Worm (Caenorhabditis elegans) whole organism, L2 larva: ENCODE data around the gene srlf-30.

Experiments
- C34F6.9 ChIP-seq: fragments of 150-350 bp; optimal IDR thresholded peaks from 2 replicates; lab custom pipeline; 2014; ENCODE audit warnings: missing biosample characterization, missing genetic modification characterization
- F13H6.1 ChIP-seq: sonication (generic microtip); optimal IDR thresholded peaks from 2 replicates; lab custom pipeline; 2016; ENCODE audit warnings: missing genetic modification characterization, missing compliant biosample characterization
- R02D3.7 ChIP-seq: fragments of 150-350 bp; optimal IDR thresholded peaks from 2 replicates; lab custom pipeline; 2014; ENCODE audit warnings: missing biosample characterization, missing genetic modification characterization
- Y55F3AM.14 ChIP-seq: fragments of 200-800 bp; sonication (Bioruptor generic); optimal IDR thresholded peaks from 2 replicates; lab custom pipeline; 2018; ENCODE audit warnings: mild to moderate bottlenecking, missing genetic modification characterization, missing compliant biosample characterization
- ZK546.5 ChIP-seq: sonication (generic microtip); optimal IDR thresholded peaks from 2 replicates; lab custom pipeline; 2017; ENCODE audit warnings: missing biosample characterization, missing genetic modification characterization
- ceh-16 ChIP-seq: fragments of 150-350 bp; optimal IDR thresholded peaks from 2 replicates; lab custom pipeline; 2014; ENCODE audit warnings: missing biosample characterization, missing genetic modification characterization
- ceh-82 ChIP-seq: fragments of 150-350 bp; optimal IDR thresholded peaks from 2 replicates; lab custom pipeline; 2014; ENCODE audit warnings: missing biosample characterization, missing genetic modification characterization
- crh-2 ChIP-seq: sonication (generic microtip); optimal IDR thresholded peaks from 2 replicates; lab custom pipeline; 2017; ENCODE audit warnings: missing biosample characterization, missing genetic modification characterization
- dmd-4 ChIP-seq: sonication (generic microtip); optimal IDR thresholded peaks from 2 replicates; lab custom pipeline; 2017; ENCODE audit warnings: missing biosample characterization, missing genetic modification characterization
- egl-27 ChIP-seq: sonication (generic microtip); optimal IDR thresholded peaks from 3 replicates; lab custom pipeline; 2017; ENCODE audit warnings: missing biosample characterization, missing genetic modification reagents, missing genetic modification characterization
- elt-3 ChIP-seq: sonication (generic microtip); optimal IDR thresholded peaks from 2 replicates; lab custom pipeline; 2017; ENCODE audit warnings: missing biosample characterization, missing genetic modification characterization
- fos-1 ChIP-seq: fragments of 150-350 bp; optimal IDR thresholded peaks from 2 replicates; lab custom pipeline; 2014; ENCODE audit warnings: missing biosample characterization, missing genetic modification characterization
- gmeb-1 ChIP-seq: fragments of 150-350 bp; optimal IDR thresholded peaks from 2 replicates; lab custom pipeline; 2014; ENCODE audit warnings: missing biosample characterization, missing genetic modification characterization
- lin-11 ChIP-seq: fragments of 150-350 bp; sonication (generic microtip); optimal IDR thresholded peaks from 2 replicates; lab custom pipeline; 2014; ENCODE audit warnings: missing biosample characterization, missing genetic modification characterization, inconsistent platforms, mixed read lengths
- lin-13 ChIP-seq: fragments of 150-350 bp; optimal IDR thresholded peaks from 2 replicates; lab custom pipeline; 2014; ENCODE audit warnings: missing biosample characterization, missing genetic modification reagents, missing genetic modification characterization
- lin-39 ChIP-seq: fragments of 150-350 bp; optimal IDR thresholded peaks from 2 replicates; lab custom pipeline; 2014; ENCODE audit warnings: missing biosample characterization, missing genetic modification reagents, missing genetic modification characterization
- lsy-2 ChIP-seq, 2 experiments: fragments of 150-350 bp in 1 of 2; sonication (generic microtip) in 1 of 2; optimal IDR thresholded peaks; 2 replicates each; lab custom pipeline; 2014 to 2017; ENCODE audit warnings: missing biosample characterization in 2 of 2, missing genetic modification characterization in 2 of 2
- mbf-1 ChIP-seq: sonication (generic microtip); optimal IDR thresholded peaks from 2 replicates; lab custom pipeline; 2017; ENCODE audit warnings: missing biosample characterization, missing genetic modification characterization
- nhr-10 ChIP-seq: sonication (generic microtip); optimal IDR thresholded peaks from 2 replicates; lab custom pipeline; 2017; ENCODE audit warnings: missing biosample characterization, missing genetic modification characterization
- nhr-11 ChIP-seq: fragments of 150-350 bp; optimal IDR thresholded peaks from 2 replicates; lab custom pipeline; 2014; ENCODE audit warnings: missing biosample characterization, missing genetic modification characterization
- nhr-12 ChIP-seq: fragments of 150-350 bp; optimal IDR thresholded peaks from 2 replicates; lab custom pipeline; 2014; ENCODE audit warnings: missing biosample characterization, missing genetic modification characterization
- nhr-23 ChIP-seq: fragments of 150-350 bp; optimal IDR thresholded peaks from 2 replicates; lab custom pipeline; 2014; ENCODE audit warnings: missing biosample characterization, missing genetic modification reagents, missing genetic modification characterization
- nhr-25 ChIP-seq: fragments of 150-350 bp; sonication (generic microtip); optimal IDR thresholded peaks from 3 replicates; lab custom pipeline; 2014; ENCODE audit warnings: missing biosample characterization, missing genetic modification characterization
- sem-4 ChIP-seq: fragments of 150-350 bp; optimal IDR thresholded peaks from 2 replicates; lab custom pipeline; 2014; ENCODE audit warnings: missing biosample characterization, missing genetic modification reagents, missing genetic modification characterization
- sma-3 ChIP-seq: sonication (generic microtip); optimal IDR thresholded peaks from 2 replicates; lab custom pipeline; 2016; ENCODE audit warnings: missing genetic modification reagents, missing genetic modification characterization, missing compliant biosample characterization
- sma-9 ChIP-seq, 2 experiments: fragments of 150-350 bp in 1 of 2; sonication (generic microtip) in 1 of 2; optimal IDR thresholded peaks; 2 replicates each; lab custom pipeline; 2014 to 2016; ENCODE audit warnings: missing genetic modification characterization in 2 of 2, mild to moderate bottlenecking in 1 of 2, missing biosample characterization in 1 of 2, missing compliant biosample characterization in 1 of 2, missing genetic modification reagents in 1 of 2, moderate library complexity in 1 of 2
- snpc-4 ChIP-seq: fragments of 150-350 bp; optimal IDR thresholded peaks from 2 replicates; lab custom pipeline; 2014; ENCODE audit warnings: missing biosample characterization, missing genetic modification characterization
- unc-39 ChIP-seq: fragments of 150-350 bp; optimal IDR thresholded peaks from 2 replicates; lab custom pipeline; 2014; ENCODE audit warnings: missing biosample characterization, missing genetic modification characterization
- unc-55 ChIP-seq: fragments of 150-350 bp; sonication (generic microtip); optimal IDR thresholded peaks from 3 replicates; lab custom pipeline; 2014; ENCODE audit warnings: missing biosample characterization, missing genetic modification reagents, missing genetic modification characterization
- unc-62 ChIP-seq: fragments of 150-350 bp; optimal IDR thresholded peaks from 2 replicates; lab custom pipeline; 2014; ENCODE audit warnings: missing biosample characterization, missing genetic modification reagents, missing genetic modification characterization
- zag-1 ChIP-seq: fragments of 150-350 bp; optimal IDR thresholded peaks from 2 replicates; lab custom pipeline; 2014; ENCODE audit warnings: missing biosample characterization, missing genetic modification characterization
- ztf-11 ChIP-seq: sonication (generic microtip); optimal IDR thresholded peaks from 2 replicates; lab custom pipeline; 2017; ENCODE audit warnings: missing biosample characterization, missing genetic modification characterization

The srlf-30 gene

ce11 chrIV:10861102-10861501 is 39.1 kb upstream of the srlf-30 start, which contains the start of gene rbm-22:
Gene rbm-22, plus strand, starts transcription at chrIV:10861402.
- TF ChIP-seq mbf-1 (tag; lab: Kevin White, UChicago) (no peak), ztf-11 (no peak), crh-2 (tag; lab: Kevin White, UChicago) (no peak), nhr-25 (tag; lab: Kevin White, UChicago) (no peak), sma-9 (GFP tag; optimal IDR thresholded peaks at IDR 0.05; lab: Kevin White, UChicago) (no peak), sma-9 (tag; optimal IDR thresholded peaks at IDR 0.05; lab: Kevin White, UChicago) (no peak), fos-1 (no peak), dmd-4 (tag; lab: Kevin White, UChicago) (no peak), lin-39 (tag; lab: Kevin White, UChicago) (no peak), Y55F3AM.14 (GFP tag; lab: Kevin White, UChicago) (no peak), R02D3.7 (tag; lab: Kevin White, UChicago) (no peak), zag-1 (tag; lab: Kevin White, UChicago) (no peak), lin-13 (GFP tag; lab: Kevin White, UChicago) (no peak), lin-11 (tag; lab: Kevin White, UChicago) (no peak), snpc-4 (tag; lab: Kevin White, UChicago) (no peak), nhr-23 (tag; lab: Kevin White, UChicago) (no peak), ZK546.5 (tag; lab: Kevin White, UChicago) (no peak), nhr-11 (tag; lab: Kevin White, UChicago) (no peak)

- TF ChIP-seq sma-9 (GFP tag; optimal IDR thresholded peaks at IDR 0.05; lab: Kevin White, UChicago) (no peak), sma-9 (tag; optimal IDR thresholded peaks at IDR 0.05; lab: Kevin White, UChicago) (no peak), unc-62 (GFP tag; lab: Kevin White, UChicago) (no peak), crh-2 (tag; lab: Kevin White, UChicago) (no peak), nhr-25 (tag; lab: Kevin White, UChicago) (no peak)
Observed at ce11 chrIV:10864031-10864430, 36.2 kb upstream of the srlf-30 start, which contains the start of gene nish-1. Gene nish-1, plus strand, starts transcription at chrIV:10864331.

DNA sequence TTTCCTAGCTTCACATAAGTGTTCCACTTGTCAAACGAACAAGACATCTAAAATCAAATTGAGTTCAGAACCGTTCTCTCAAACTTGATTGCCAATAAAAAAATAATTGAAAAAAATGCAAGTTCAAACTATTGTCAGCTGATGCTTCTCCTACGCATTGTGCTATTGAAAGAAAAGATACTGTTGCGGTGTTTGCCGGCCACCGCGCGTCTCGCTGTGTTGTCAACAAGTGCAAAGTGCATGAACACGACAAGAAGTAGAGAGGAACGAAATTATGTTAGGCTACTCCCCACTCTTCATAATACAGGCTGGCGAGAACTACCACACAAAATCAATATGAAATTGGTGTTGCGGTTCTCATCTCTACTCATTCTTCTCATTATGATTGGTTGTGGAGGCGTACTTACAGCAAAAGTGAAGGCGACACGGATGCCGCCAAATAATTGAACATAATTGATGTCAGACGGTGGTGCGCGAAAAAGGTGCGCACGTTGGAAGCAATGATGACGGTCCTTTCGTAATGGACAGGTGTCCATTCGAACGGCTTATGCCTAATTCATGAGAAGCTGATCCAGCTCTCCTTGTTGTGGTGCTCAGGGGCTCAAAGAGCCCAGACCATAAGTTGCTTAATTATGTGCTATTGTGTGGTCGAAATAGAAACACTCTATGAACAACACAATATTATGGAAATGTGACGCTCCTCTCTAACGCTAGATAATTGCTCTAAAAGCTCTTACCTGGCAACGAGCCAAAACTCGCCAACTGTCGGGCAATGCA is 32.6 kb upstream of the srlf-30 start:
- TF ChIP-seq Y55F3AM.14 (GFP tag; lab: Kevin White, UChicago): no peak
- TF ChIP-seq ceh-82: no peak
- TF ChIP-seq F13H6.1 (tag; lab: Kevin White, UChicago): no peak
- no peak for TF ChIP-seq sem-4 (tag; lab: Kevin White, UChicago)
- TF ChIP-seq sma-3 (GFP tag; lab: Kevin White, UChicago): no peak
- no peak for TF ChIP-seq ZK546.5 (tag; lab: Kevin White, UChicago)
- no peak for TF ChIP-seq nhr-12 (tag; lab: Kevin White, UChicago)
- TF ChIP-seq lin-39 (tag; lab: Kevin White, UChicago): no peak

DNA sequence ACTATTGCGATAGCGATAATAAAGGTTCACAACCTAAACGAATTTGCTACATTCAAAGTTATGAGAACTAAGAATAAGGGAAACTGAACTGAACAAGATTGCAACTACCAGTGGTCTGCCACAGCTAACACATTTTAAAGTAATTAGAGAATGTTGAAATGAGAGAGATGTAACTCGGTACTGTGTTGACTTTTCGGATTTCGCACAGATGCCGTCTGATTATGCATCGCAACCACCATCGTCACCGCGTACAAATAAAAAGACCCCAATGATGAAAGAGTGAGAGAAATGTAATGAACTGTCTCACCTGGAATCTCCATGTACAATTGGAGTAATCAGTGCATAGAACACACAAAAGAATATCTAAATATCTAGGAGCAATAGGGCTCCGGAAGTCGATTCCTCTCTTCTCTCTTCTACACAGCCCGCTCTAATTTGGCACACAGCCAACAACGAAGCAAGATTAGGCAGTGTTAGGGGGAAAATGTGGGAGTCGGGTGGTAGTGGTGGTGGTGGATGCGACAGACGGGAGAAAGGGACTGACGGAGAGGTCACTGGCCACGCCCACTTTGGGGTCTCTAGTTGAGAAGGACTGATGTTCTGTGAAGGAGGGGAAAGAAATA is 31.4 kb upstream of the srlf-30 start, which contains the start of gene F13E9.11:
Gene F13E9.11, minus strand, starts transcription at position 507 of the 623 bp plus-strand sequence.
- TF ChIP-seq nhr-10 (tag; lab: Kevin White, UChicago) (no peak), egl-27 (no peak), lin-39 (tag; lab: Kevin White, UChicago) (no peak), ceh-16 (no peak), zag-1 (tag; lab: Kevin White, UChicago) (peak; percentile 61), gmeb-1 (tag; lab: Kevin White, UChicago) (no peak), lsy-2 (tag; optimal IDR thresholded peaks at IDR 0.05; lab: Kevin White, UChicago) (peak in 1 of 2 experiments; percentile 19), ZK546.5 (tag; lab: Kevin White, UChicago) (no peak), snpc-4 (tag; lab: Kevin White, UChicago) (no peak), unc-55 (GFP tag; lab: Kevin White, UChicago) (peak; percentile 12), unc-62 (GFP tag; lab: Kevin White, UChicago) (no peak), C34F6.9 (tag; lab: Kevin White, UChicago) (peak; percentile 5), lin-13 (GFP tag; lab: Kevin White, UChicago) (no peak), elt-3 (tag; lab: Kevin White, UChicago) (no peak), unc-39 (tag; lab: Kevin White, UChicago) (no peak)
